Worm (Caenorhabditis elegans): Measurements from ENCODE around the gene zipt-2.2.

- TF ChIP-seq ceh-82 (tag; optimal IDR thresholded peaks at IDR 0.05), result no peak
- TF ChIP-seq lsy-2 (tag; optimal IDR thresholded peaks at IDR 0.05), result no peak
- TF ChIP-seq pax-3 (tag; optimal IDR thresholded peaks at IDR 0.05), result no peak
- no peak for TF ChIP-seq efl-1 (optimal IDR thresholded peaks at IDR 0.05)
- TF ChIP-seq efl-1 (GFP tag; optimal IDR thresholded peaks at IDR 0.05 in 1 of 2), result no peak
- TF ChIP-seq nhr-84 (tag; optimal IDR thresholded peaks at IDR 0.05), result no peak
- TF ChIP-seq Y116A8C.19 (tag; optimal IDR thresholded peaks at IDR 0.05; ENCODE audit: borderline replicate concordance), result no peak
Measured at ce11 chrIV:4246493-4246892, 11.3 kb upstream of the zipt-2.2 start, which contains the start of gene ttr-20.
